Fruit fly (Drosophila melanogaster): ENCODE data around the gene CG13795.

The CG13795 gene

DNA sequence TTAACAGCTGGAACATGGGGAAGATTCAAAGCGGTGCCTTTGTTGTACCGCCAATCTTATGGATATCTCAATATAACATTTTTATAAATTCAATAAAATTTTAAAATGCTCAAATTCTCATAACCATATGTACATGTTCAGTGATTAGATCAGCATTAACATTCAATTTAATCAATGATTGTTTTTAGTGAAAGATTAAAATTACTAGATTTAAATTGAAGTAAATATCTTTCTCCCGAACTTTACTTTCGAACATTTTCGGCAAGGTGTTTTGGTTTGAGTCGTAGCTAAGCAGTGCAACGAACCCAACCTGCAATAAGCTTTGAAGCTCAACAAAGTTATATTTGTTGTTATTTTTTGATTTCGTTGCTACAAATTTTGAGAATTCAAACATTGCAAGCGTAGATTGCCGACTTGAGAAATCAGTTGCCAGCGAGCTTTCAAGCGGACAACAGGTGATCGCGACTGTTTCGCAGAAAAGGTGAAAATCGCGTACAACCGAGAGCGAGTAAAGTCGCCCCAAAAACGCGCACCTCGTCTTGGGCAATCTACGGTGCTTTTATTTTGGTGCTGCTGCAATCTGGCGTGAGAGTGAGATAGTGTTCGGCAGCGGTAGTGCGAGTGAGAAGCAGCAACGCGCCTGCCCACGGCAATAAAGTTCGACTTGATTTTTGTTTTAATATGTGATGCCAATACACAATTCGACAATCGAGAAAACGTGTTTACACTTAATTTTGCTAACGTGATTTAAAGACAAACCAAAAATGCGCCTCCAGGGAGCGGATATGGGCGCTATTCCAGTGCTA is 23.5 kb downstream of the CG13795 start, which contains the start of gene Tep3 (continued):
- TF ChIP-seq CG8359 (GFP tag; optimal IDR thresholded peaks at IDR 0.05; ENCODE audit: borderline replicate concordance) (peak; percentile 99), dysf (GFP tag; IDR thresholded peaks at IDR 0.05) (peak; percentile 33; the same call in 1 of the 3 replicates)

DNA sequence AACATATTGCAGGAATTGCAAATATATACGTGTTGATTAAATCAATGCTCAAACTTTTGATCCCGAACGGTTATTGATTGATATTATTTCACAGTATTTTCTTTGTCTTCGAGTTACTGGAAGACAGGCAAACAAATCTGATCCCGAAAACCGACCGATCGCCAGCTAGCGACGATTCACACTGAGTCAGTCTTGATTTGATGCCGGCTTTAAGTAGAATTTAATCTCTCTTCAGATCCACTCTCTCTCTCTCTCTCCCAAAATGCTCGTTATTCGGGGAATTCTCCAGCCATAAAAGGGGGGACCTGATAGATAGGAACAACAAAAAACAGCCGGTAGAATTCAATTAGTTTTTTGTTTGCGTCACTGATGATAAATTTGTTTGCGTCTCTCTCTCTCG is 24.7 kb downstream of the CG13795 start, which contains the start of gene Tep2:
Tep2 (minus strand) TSS at position 185 of the 400 bp plus-strand sequence.
- TF ChIP-seq toy (GFP tag; IDR thresholded peaks at IDR 0.05) (no peak), BtbVII (GFP tag; optimal IDR thresholded peaks at IDR 0.05) (no peak), Ptx1 (GFP tag; IDR thresholded peaks at IDR 0.05) (no peak), CG10267 (tag; optimal IDR thresholded peaks at IDR 0.05) (no peak), HmgZ (tag; optimal IDR thresholded peaks at IDR 0.05) (no peak), sc (optimal IDR thresholded peaks at IDR 0.05) (no peak), sc (GFP tag; optimal IDR thresholded peaks at IDR 0.05) (no peak), CG13424 (tag; optimal IDR thresholded peaks at IDR 0.05) (no peak), CG30020 (tag; optimal IDR thresholded peaks at IDR 0.05) (no peak), CG15073 (GFP tag; optimal IDR thresholded peaks at IDR 0.05) (no peak), Dfd (GFP tag; optimal IDR thresholded peaks at IDR 0.05) (no peak), Mes4 (GFP tag; optimal IDR thresholded peaks at IDR 0.05) (no peak), CG3838 (GFP tag; optimal IDR thresholded peaks at IDR 0.05) (no peak), CG13624 (GFP tag; optimal IDR thresholded peaks at IDR 0.05) (no peak), caup (GFP tag; optimal IDR thresholded peaks at IDR 0.05; ENCODE audit: severe bottlenecking) (no peak), Oaz (GFP tag; IDR thresholded peaks at IDR 0.05) (no peak), Kr (GFP tag; optimal IDR thresholded peaks at IDR 0.05) (no peak), lilli (GFP tag; optimal IDR thresholded peaks at IDR 0.05) (no peak), CkIIα-i1 (GFP tag; IDR thresholded peaks at IDR 0.05) (no peak), CG1792 (GFP tag; optimal IDR thresholded peaks at IDR 0.05) (no peak), nerfin-2 (GFP tag; IDR thresholded peaks at IDR 0.05; ENCODE audit: partially characterized antibody) (no peak), CG34224 (GFP tag; IDR thresholded peaks at IDR 0.05; ENCODE audit: partially characterized antibody) (0 out of 3 replicates have a peak, but pooled peaks have one; percentile 11), CG4854 (GFP tag; optimal IDR thresholded peaks at IDR 0.05) (no peak), NC2β (GFP tag; optimal IDR thresholded peaks at IDR 0.05) (no peak), ci (GFP tag; IDR thresholded peaks at IDR 0.05) (peak; percentile 56; the same call in 2 of the 3 replicates), Opbp (GFP tag; IDR thresholded peaks at IDR 0.05; ENCODE audit: partially characterized antibody) (no peak), fu2 (GFP tag; optimal IDR thresholded peaks at IDR 0.05) (no peak), maf-S (GFP tag; optimal IDR thresholded peaks at IDR 0.05) (no peak), crc (GFP tag; optimal IDR thresholded peaks at IDR 0.05) (no peak), sob (GFP tag; IDR thresholded peaks at IDR 0.05) (no peak), onecut (GFP tag; IDR thresholded peaks at IDR 0.05) (no peak), ftz-f1 (GFP tag; optimal IDR thresholded peaks at IDR 0.05) (no peak), Trl (optimal IDR thresholded peaks at IDR 0.05) (peak; percentile 58 to 69), Trl (GFP tag; optimal IDR thresholded peaks at IDR 0.05) (no peak), MTF-1 (GFP tag; optimal IDR thresholded peaks at IDR 0.05; ENCODE audit: borderline replicate concordance) (no peak), az2 (GFP tag; optimal IDR thresholded peaks at IDR 0.05) (no peak), insv (GFP tag; optimal IDR thresholded peaks at IDR 0.05) (no peak), CG15479 (GFP tag; optimal IDR thresholded peaks at IDR 0.05) (no peak), dysf (GFP tag; IDR thresholded peaks at IDR 0.05) (no peak), dm (GFP tag; optimal IDR thresholded peaks at IDR 0.05) (no peak), pho (GFP tag; optimal IDR thresholded peaks at IDR 0.05) (no peak), PHDP (tag; optimal IDR thresholded peaks at IDR 0.05) (no peak), CG12942 (GFP tag; optimal IDR thresholded peaks at IDR 0.05) (no peak), CG18599 (GFP tag; optimal IDR thresholded peaks at IDR 0.05) (no peak), p53 (GFP tag; optimal IDR thresholded peaks at IDR 0.05) (no peak), lab (GFP tag; optimal IDR thresholded peaks at IDR 0.05) (no peak), schlank (tag; optimal IDR thresholded peaks at IDR 0.05) (no peak)
